Fruit fly (Drosophila melanogaster): ENCODE results near the gene CG11726.
A peak's percentile ranks its signal among the peaks of the same experiment; 100 is the strongest.

Gene CG11726

DNA sequence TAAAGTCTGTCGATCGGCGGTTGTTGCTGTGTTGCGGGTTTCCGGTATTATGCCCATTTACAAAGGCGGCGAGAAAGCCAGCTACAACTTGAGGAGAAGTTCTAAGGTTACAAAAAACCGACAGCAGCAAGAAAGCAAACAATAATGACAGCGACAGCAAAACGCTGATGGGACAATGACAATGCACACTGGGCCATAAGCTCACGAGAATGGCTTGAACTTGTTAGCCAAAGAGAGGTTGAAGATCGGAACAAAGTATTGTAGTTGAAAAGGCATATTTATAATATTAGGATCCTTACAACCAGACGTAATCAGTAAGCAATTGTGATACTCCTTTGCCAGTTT, 14.1 kb upstream of the CG11726 start:
- TF ChIP-seq Hr96 (GFP tag; optimal IDR thresholded peaks at IDR 0.05) (no peak), CG14711 (tag; optimal IDR thresholded peaks at IDR 0.05) (no peak), cic (GFP tag; optimal IDR thresholded peaks at IDR 0.05) (no peak), kay (GFP tag; ENCODE audit: borderline replicate concordance) (peak; percentile 29), CG1620 (GFP tag; optimal IDR thresholded peaks at IDR 0.05) (no peak), tj (GFP tag; optimal IDR thresholded peaks at IDR 0.05) (peak; percentile 92), ovo (GFP tag; optimal IDR thresholded peaks at IDR 0.05) (no peak), pad (GFP tag; optimal IDR thresholded peaks at IDR 0.05) (no peak)

DNA sequence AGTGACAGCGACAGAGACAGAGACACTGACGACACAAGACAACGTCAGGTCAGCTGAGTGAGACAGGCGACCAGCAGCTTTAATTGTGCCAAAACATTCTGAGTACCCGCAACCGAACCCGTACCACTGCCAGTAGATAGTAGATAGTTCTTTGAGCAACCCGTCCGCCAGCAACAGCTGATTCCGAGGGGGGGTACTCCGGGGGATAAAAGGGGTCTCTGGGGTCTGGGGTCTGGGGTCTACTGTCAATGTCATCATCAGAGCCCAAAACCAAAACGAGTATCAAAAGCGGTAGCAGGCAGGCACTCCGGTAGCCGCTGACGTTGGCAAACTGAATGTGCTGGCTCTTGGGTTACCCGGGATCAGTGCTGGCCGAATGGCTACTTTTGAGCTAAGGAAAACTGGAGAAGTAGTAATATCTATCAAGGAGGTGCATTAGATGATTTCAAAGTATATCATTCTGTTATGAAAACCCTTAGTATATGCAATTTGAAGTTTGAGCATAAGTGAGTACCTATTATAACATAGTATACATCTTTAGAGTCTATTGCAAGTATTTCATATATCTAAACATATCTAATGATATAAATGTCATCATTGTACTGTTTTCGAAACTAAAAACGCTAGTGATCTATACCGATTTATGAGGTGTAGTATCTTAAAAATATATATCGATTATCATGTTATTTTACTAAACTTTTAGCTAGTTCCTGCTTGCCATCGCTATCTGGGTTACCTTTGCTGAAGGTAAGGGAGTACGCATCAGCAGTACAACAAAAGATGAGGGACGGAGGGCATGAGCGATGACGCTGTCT, 13.2 kb upstream of the CG11726 start:
- no peak for TF ChIP-seq CG7101 (tag; optimal IDR thresholded peaks at IDR 0.05)
- TF ChIP-seq tj (GFP tag; optimal IDR thresholded peaks at IDR 0.05) = peak; percentile 95
- no peak for TF ChIP-seq Clk (GFP tag; optimal IDR thresholded peaks at IDR 0.05)
- TF ChIP-seq CG12768 (GFP tag; optimal IDR thresholded peaks at IDR 0.05) = no peak
- no peak for TF ChIP-seq CG11617 (GFP tag; optimal IDR thresholded peaks at IDR 0.05)
- no peak for TF ChIP-seq CG33017 (tag; optimal IDR thresholded peaks at IDR 0.05)

DNA sequence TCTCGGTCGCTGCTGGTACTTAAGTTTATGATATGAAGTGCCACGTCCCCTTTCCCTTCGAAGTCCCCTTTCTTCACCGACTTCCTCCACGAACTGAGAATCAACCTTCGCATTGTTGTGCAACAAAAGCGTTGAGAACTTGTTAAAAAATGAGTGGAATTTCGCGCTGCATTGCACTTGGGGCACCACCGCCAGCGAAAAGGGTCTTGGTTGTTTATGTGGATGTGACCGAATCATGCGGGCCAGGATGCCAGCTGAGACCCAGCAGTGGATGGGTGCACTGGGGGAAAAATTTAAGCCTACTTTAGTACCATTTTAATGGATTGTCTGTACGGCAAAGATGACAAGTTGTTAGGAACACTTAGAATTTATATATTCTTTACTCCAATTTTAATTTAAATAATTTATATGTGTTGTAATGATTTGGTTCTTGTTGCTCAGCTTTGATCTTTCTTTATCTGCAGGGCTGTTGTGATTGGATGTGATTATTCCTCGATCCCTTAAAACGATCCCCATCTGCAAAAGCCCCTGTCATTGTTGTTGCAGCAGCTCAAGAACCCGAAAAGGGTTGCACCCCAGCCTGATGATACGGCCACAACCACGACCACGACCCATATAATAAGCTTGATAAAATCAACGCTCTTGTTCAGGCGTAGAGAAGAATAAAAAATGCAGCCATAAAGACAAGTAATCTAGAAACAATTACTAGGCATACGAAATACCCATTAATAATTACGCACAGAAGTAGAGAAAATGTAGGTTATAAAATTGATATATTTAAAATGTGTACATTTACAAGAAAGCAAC, 12.3 kb upstream of the CG11726 start:
- TF ChIP-seq CG33017 (tag; optimal IDR thresholded peaks at IDR 0.05) (no peak), CG1620 (GFP tag; optimal IDR thresholded peaks at IDR 0.05) (no peak), pad (GFP tag; optimal IDR thresholded peaks at IDR 0.05) (no peak), CG11617 (GFP tag; optimal IDR thresholded peaks at IDR 0.05) (no peak), CG7045 (GFP tag; optimal IDR thresholded peaks at IDR 0.05) (no peak), bab1 (GFP tag; optimal IDR thresholded peaks at IDR 0.05) (no peak)

DNA sequence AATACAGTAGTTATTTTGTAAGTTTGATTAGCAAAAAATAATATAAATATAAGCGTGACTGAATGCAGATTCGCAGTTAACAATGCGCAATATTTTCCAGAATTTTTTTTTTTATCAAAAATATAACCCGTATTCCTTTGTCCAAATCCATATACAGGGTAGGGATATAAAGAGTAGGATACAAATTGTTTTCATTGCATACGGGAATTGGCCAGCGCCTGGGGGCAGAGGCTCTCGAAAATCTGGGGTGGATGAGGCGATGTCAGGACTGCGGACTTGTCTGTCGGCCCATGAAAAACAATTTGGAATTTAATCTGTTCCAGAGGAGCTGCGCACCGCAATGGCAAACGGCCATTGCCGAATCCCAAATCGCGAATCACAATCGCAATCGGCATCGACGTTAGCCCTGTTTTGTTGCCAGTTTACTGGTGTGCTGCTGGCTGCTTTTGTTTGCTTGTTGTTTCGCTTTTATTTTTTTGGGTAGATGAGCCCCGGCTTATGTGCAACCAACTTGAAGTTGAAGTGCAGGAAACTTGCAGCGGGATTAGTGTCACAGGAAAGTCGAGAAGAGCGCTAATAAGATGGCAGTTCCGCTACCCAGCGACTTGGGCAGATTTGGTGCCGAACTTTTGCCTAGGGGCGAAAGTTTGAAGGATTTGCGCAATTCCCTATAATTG, 11.6 kb upstream of the CG11726 start:
- TF ChIP-seq pad (GFP tag; optimal IDR thresholded peaks at IDR 0.05) (no peak), Hr96 (GFP tag; optimal IDR thresholded peaks at IDR 0.05) (no peak)

DNA sequence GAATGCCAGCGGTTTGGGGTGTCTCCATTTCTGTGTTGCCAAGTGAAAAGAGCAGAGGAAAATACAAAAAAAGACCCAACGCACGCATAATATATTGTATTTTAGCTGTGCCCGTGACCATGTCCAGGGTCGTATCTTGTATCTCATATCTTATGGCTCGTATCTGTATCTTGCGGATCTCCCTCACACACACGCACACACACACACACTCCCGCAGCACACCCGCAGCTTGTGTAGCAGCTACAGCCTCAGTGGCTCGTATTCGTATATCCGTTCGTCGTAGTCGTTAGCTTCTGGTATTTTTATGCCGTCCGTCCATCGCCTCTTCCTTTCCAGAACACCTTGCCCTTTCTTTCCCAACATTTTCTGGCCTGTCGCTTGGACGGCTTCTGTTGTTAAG, 10.3 kb upstream of the CG11726 start:
- TF ChIP-seq ovo (GFP tag; optimal IDR thresholded peaks at IDR 0.05) (no peak), CG12768 (GFP tag; optimal IDR thresholded peaks at IDR 0.05) (no peak), bab1 (GFP tag; optimal IDR thresholded peaks at IDR 0.05) (no peak), Hr96 (GFP tag; optimal IDR thresholded peaks at IDR 0.05) (no peak), tj (GFP tag; optimal IDR thresholded peaks at IDR 0.05) (no peak), pad (GFP tag; optimal IDR thresholded peaks at IDR 0.05) (no peak), cic (GFP tag; optimal IDR thresholded peaks at IDR 0.05) (no peak), CG11617 (GFP tag; optimal IDR thresholded peaks at IDR 0.05) (no peak), CG14711 (tag; optimal IDR thresholded peaks at IDR 0.05) (no peak), CG7045 (GFP tag; optimal IDR thresholded peaks at IDR 0.05) (no peak), kay (GFP tag; ENCODE audit: borderline replicate concordance) (no peak), Clk (GFP tag; optimal IDR thresholded peaks at IDR 0.05) (no peak), CG5204 (GFP tag; optimal IDR thresholded peaks at IDR 0.05) (no peak), toe (GFP tag; optimal IDR thresholded peaks at IDR 0.05) (no peak), Mnt (GFP tag; optimal IDR thresholded peaks at IDR 0.05) (no peak), CG7101 (tag; optimal IDR thresholded peaks at IDR 0.05) (no peak), CG1620 (GFP tag; optimal IDR thresholded peaks at IDR 0.05) (no peak), Crg-1 (GFP tag; optimal IDR thresholded peaks at IDR 0.05) (no peak)

DNA sequence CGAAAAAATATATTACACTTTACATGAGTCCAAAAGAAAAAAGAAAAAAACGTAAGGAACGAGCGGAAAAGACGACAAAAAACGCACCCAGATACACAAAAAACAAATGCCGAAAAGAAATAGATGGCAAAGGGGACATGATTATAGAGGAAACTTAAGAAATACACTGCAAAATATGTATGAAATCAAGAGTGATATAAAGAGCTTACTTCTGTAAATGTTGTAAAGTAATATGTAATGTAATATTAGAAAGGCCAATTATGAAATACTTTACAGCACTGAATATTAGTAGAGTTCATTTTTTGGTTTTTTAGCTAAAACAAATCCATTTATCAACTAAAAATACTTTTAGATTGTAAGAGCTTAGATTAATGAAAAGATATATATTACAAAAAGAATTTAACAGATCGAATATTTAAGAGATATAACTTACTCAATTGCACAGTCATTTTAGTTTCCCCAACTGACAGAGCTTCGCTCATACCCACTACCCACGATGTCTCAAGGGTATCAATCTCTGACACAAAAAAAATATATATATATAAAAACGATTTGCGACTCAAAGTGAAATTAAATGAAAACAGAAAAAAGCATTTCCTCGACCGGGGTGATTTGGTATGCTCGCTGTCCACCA, 9.5 kb upstream of the CG11726 start:
- no peak for TF ChIP-seq kay (GFP tag; ENCODE audit: borderline replicate concordance)
- no peak for TF ChIP-seq tj (GFP tag; optimal IDR thresholded peaks at IDR 0.05)
- no peak for TF ChIP-seq Crg-1 (GFP tag; optimal IDR thresholded peaks at IDR 0.05)
- TF ChIP-seq CG7101 (tag; optimal IDR thresholded peaks at IDR 0.05) = no peak
- TF ChIP-seq bab1 (GFP tag; optimal IDR thresholded peaks at IDR 0.05) = no peak
- no peak for TF ChIP-seq toe (GFP tag; optimal IDR thresholded peaks at IDR 0.05)
- no peak for TF ChIP-seq ovo (GFP tag; optimal IDR thresholded peaks at IDR 0.05)
- TF ChIP-seq CG11617 (GFP tag; optimal IDR thresholded peaks at IDR 0.05) = no peak
- TF ChIP-seq Clk (GFP tag; optimal IDR thresholded peaks at IDR 0.05) = no peak
- no peak for TF ChIP-seq Mnt (GFP tag; optimal IDR thresholded peaks at IDR 0.05)
